Fruit fly (Drosophila melanogaster): Measurements from ENCODE around the gene CG13312.

CG13312 gene

DNA sequence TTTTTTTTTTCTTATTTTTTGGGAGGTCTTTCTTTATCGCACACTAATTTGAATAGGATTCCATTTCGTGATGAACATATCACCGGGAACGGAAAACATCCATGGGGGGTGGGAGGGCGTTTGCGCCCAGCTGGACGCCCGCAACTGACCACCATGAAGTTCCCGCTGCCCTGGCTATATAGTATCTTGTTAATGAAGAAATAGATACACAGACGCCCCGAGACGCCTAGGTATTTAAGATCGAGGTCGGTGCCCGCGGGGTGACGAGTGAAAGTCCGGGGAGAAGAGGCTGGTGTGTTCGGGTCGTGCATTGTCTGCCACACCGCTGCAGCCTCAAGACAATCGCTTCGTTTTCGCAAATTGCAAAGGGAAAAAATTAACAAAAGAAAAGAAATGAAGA is 19.0 kb upstream of the CG13312 start (continued):
- no peak for TF ChIP-seq CG34224 (GFP tag; IDR thresholded peaks at IDR 0.05; ENCODE audit: partially characterized antibody)

DNA sequence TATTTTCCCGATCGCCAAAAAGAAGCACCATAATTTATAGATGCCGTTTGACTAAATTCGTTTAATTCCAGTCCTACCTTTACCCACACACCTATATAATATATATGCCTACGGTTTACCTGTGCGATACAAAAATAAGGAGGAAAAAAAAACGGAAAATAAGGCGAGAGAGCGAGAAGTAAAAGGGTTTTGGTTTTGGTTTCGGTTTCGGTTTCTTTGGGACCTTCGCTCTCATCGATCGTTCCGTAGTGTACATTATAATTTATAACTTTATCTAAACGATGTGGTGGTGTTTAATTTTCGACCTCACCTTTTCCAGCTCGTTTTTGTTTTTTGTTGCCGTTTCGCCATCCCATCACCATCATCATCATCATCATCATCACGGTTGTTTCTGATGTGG is 18.5 kb upstream of the CG13312 start:
- TF ChIP-seq amos (GFP tag; IDR thresholded peaks at IDR 0.05; ENCODE audit: partially characterized antibody) (no peak), gt (GFP tag; IDR thresholded peaks at IDR 0.05) (no peak), Med (GFP tag) (peak; percentile 31), Sox100B (GFP tag; optimal IDR thresholded peaks at IDR 0.05) (no peak), CG7839 (tag; optimal IDR thresholded peaks at IDR 0.05) (no peak), croc (GFP tag; conservative IDR thresholded peaks at IDR 0.05) (no peak), Gsc (GFP tag; IDR thresholded peaks at IDR 0.05) (no peak), Taf1 (GFP tag; IDR thresholded peaks at IDR 0.05) (no peak), Sry-β (GFP tag; optimal IDR thresholded peaks at IDR 0.05) (no peak), disco-r (GFP tag; optimal IDR thresholded peaks at IDR 0.05) (no peak), sqz (GFP tag; optimal IDR thresholded peaks at IDR 0.05) (peak; percentile 9), cg (GFP tag; optimal IDR thresholded peaks at IDR 0.05) (peak; percentile 1), CG11723 (GFP tag; optimal IDR thresholded peaks at IDR 0.05) (no peak), Hmx (GFP tag; optimal IDR thresholded peaks at IDR 0.05) (no peak), Kr (GFP tag; optimal IDR thresholded peaks at IDR 0.05) (peak; percentile 33), CG8388 (GFP tag; optimal IDR thresholded peaks at IDR 0.05) (peak; percentile 1), eve (GFP tag; optimal IDR thresholded peaks at IDR 0.05) (peak in 1 of 2 experiments; percentile 47), mld (GFP tag; IDR thresholded peaks at IDR 0.05; ENCODE audit: partially characterized antibody) (no peak), corto (GFP tag; optimal IDR thresholded peaks at IDR 0.05) (peak; percentile 41), gce (GFP tag; IDR thresholded peaks at IDR 0.05) (no peak)

DNA sequence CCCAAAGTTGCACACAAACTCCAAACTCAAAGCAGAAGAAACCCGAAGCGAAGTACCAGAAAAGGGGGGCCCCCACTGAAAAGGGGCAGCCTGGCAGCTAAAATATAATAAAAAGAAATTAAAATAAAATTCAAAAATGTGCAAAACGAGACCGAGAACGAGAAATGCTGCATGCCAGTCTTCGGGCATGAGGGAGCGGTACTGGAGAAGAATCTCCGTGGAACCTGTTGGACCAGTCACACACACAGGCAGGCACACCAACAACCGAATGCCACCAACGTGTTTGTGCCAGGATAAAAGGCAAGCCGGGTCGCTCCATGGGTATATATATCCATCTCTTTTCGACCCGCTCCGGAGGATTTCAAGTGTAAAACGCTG is 18.0 kb upstream of the CG13312 start:
- TF ChIP-seq CG5245 (GFP tag; optimal IDR thresholded peaks at IDR 0.05) (no peak), Hmr (GFP tag; optimal IDR thresholded peaks at IDR 0.05) (no peak), CG31388 (GFP tag; optimal IDR thresholded peaks at IDR 0.05) (no peak), corto (GFP tag; optimal IDR thresholded peaks at IDR 0.05) (peak; percentile 30), bsh (GFP tag; optimal IDR thresholded peaks at IDR 0.05) (peak in 1 of 2 experiments; percentile 15), CG10321 (GFP tag; IDR thresholded peaks at IDR 0.05) (0 out of 2 replicates have a peak, but pooled peaks have one; percentile 12), nom (GFP tag; optimal IDR thresholded peaks at IDR 0.05) (peak; percentile 41), CG9797 (GFP tag; optimal IDR thresholded peaks at IDR 0.05) (no peak), bcd (GFP tag; optimal IDR thresholded peaks at IDR 0.05) (no peak), Doc3 (GFP tag; IDR thresholded peaks at IDR 0.05; ENCODE audit: partially characterized antibody) (no peak), CG3726 (GFP tag; IDR thresholded peaks at IDR 0.05) (no peak)

DNA sequence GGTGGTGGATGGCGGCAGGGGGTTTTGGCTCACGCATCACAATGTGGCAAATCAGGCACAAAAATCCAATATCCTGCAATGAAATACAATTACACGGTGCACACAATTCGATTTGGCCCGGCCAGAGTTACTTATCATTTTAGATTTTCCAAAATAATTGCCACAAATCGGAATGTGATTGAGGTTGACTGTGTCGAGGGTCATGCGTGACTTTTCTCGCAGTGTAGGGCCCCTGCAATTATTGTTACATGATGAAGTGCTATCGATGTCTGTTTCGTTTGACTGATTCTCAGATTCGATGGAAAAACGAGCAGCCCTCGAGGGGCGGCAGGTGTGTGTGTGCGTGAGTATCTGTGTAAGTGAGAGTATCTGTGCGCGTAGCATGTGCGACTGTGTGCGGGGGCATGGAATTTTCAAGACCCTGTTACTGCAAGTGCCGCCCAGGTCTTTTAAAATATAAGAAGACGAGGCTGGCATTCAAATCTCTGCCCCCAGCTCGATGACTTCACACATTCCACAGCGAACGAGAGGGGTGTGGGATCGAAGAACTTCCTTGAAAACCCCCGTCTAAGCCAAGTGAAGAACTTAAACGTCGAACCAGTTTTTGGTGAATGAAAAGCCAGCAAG is 17.5 kb upstream of the CG13312 start:
- TF ChIP-seq ems (GFP tag; optimal IDR thresholded peaks at IDR 0.05) (no peak), CG18764 (GFP tag; optimal IDR thresholded peaks at IDR 0.05) (no peak), hbn (GFP tag; IDR thresholded peaks at IDR 0.05; ENCODE audit: partially characterized antibody) (no peak), CG6175 (GFP tag; IDR thresholded peaks at IDR 0.05) (no peak), pzg (GFP tag; optimal IDR thresholded peaks at IDR 0.05) (no peak), HLHmδ (GFP tag; optimal IDR thresholded peaks at IDR 0.05) (no peak), CG8944 (GFP tag; optimal IDR thresholded peaks at IDR 0.05) (no peak), unpg (GFP tag; optimal IDR thresholded peaks at IDR 0.05) (no peak), CG16863 (GFP tag; optimal IDR thresholded peaks at IDR 0.05) (no peak), CG43689 (GFP tag; IDR thresholded peaks at IDR 0.05) (no peak), gsb-n (tag; optimal IDR thresholded peaks at IDR 0.05) (peak; percentile 33), CG8089 (GFP tag; optimal IDR thresholded peaks at IDR 0.05) (no peak), CG12391 (tag; optimal IDR thresholded peaks at IDR 0.05) (no peak), mirr (GFP tag; optimal IDR thresholded peaks at IDR 0.05) (no peak), CG31388 (GFP tag; optimal IDR thresholded peaks at IDR 0.05) (no peak), chn (GFP tag; optimal IDR thresholded peaks at IDR 0.05) (no peak), gro (GFP tag; optimal IDR thresholded peaks at IDR 0.05) (no peak)
